Fruit fly (Drosophila melanogaster): ENCODE data around the gene Vps16B.

Gene Vps16B

dm6 chr3R:29772090-29772794 is 44.0 kb downstream of the Vps16B start (continued):
- TF ChIP-seq hkb (optimal IDR thresholded peaks at IDR 0.05) (no peak), hkb (GFP tag; IDR thresholded peaks at IDR 0.05) (no peak), trem (tag; optimal IDR thresholded peaks at IDR 0.05) (no peak), CG6813 (GFP tag; optimal IDR thresholded peaks at IDR 0.05) (no peak), ems (GFP tag; optimal IDR thresholded peaks at IDR 0.05) (no peak), CG4820 (GFP tag; optimal IDR thresholded peaks at IDR 0.05) (peak; percentile 33), Sox100B (GFP tag; optimal IDR thresholded peaks at IDR 0.05) (peak; percentile 61), seq (GFP tag; IDR thresholded peaks at IDR 0.05) (no peak), ro (GFP tag; IDR thresholded peaks at IDR 0.05) (no peak), Atf-2 (GFP tag; optimal IDR thresholded peaks at IDR 0.05) (no peak), HLH54F (GFP tag; optimal IDR thresholded peaks at IDR 0.05) (peak; percentile 10), wor (GFP tag; IDR thresholded peaks at IDR 0.05) (no peak), CG10209 (GFP tag; optimal IDR thresholded peaks at IDR 0.05) (no peak), CG3163 (GFP tag; optimal IDR thresholded peaks at IDR 0.05) (no peak), CG6175 (GFP tag; IDR thresholded peaks at IDR 0.05) (no peak), Tbp (GFP tag; optimal IDR thresholded peaks at IDR 0.05) (no peak), Poxn (GFP tag; IDR thresholded peaks at IDR 0.05) (no peak), B-H2 (GFP tag; optimal IDR thresholded peaks at IDR 0.05) (no peak), CG17328 (GFP tag; IDR thresholded peaks at IDR 0.05) (no peak), Hmx (GFP tag; optimal IDR thresholded peaks at IDR 0.05) (peak; percentile 13), Lhr (GFP tag; optimal IDR thresholded peaks at IDR 0.05) (no peak), CG12219 (GFP tag; optimal IDR thresholded peaks at IDR 0.05) (no peak), gcm (GFP tag; optimal IDR thresholded peaks at IDR 0.05) (no peak), stc (GFP tag; IDR thresholded peaks at IDR 0.05) (no peak), CG18262 (tag; optimal IDR thresholded peaks at IDR 0.05) (peak; percentile 61), NfI (GFP tag; optimal IDR thresholded peaks at IDR 0.05) (no peak), ac (GFP tag; optimal IDR thresholded peaks at IDR 0.05) (no peak), ap (GFP tag; IDR thresholded peaks at IDR 0.05) (no peak), CG33557 (GFP tag; optimal IDR thresholded peaks at IDR 0.05) (no peak), Sox102F (GFP tag; optimal IDR thresholded peaks at IDR 0.05) (peak; percentile 5), fd3F (GFP tag; optimal IDR thresholded peaks at IDR 0.05) (no peak), CTCF (GFP tag; optimal IDR thresholded peaks at IDR 0.05) (no peak), grau (tag; optimal IDR thresholded peaks at IDR 0.05) (no peak), Oli (tag; optimal IDR thresholded peaks at IDR 0.05) (peak; percentile 36), CG6689 (GFP tag; IDR thresholded peaks at IDR 0.05) (peak; percentile 43; the same call in 1 of the 2 replicates), bab2 (GFP tag; optimal IDR thresholded peaks at IDR 0.05) (no peak), sens-2 (GFP tag; IDR thresholded peaks at IDR 0.05) (no peak), chn (GFP tag; optimal IDR thresholded peaks at IDR 0.05) (no peak), CG5245 (GFP tag; optimal IDR thresholded peaks at IDR 0.05) (no peak), abd-A (tag; optimal IDR thresholded peaks at IDR 0.05) (no peak), row (GFP tag; IDR thresholded peaks at IDR 0.05) (peak; percentile 82), CG9797 (GFP tag; optimal IDR thresholded peaks at IDR 0.05) (no peak), CG7839 (tag; optimal IDR thresholded peaks at IDR 0.05) (peak; percentile 45), wdn (GFP tag; IDR thresholded peaks at IDR 0.05) (no peak), Bdp1 (GFP tag; optimal IDR thresholded peaks at IDR 0.05) (no peak), Dip2 (GFP tag; IDR thresholded peaks at IDR 0.05) (no peak), mam (GFP tag; optimal IDR thresholded peaks at IDR 0.05) (peak; percentile 2), crol (GFP tag; IDR thresholded peaks at IDR 0.05) (no peak), hth (optimal IDR thresholded peaks at IDR 0.05) (no peak), Taf1 (GFP tag; IDR thresholded peaks at IDR 0.05) (no peak), Dfd (GFP tag; optimal IDR thresholded peaks at IDR 0.05) (no peak), CG9215 (GFP tag; IDR thresholded peaks at IDR 0.05) (peak; percentile 32; the same call in 1 of the 2 replicates), kni (GFP tag; optimal IDR thresholded peaks at IDR 0.05) (no peak)

Data from whole organism, embryonic.